Worm (Caenorhabditis elegans): ENCODE data around the gene ncx-8.

DNA sequence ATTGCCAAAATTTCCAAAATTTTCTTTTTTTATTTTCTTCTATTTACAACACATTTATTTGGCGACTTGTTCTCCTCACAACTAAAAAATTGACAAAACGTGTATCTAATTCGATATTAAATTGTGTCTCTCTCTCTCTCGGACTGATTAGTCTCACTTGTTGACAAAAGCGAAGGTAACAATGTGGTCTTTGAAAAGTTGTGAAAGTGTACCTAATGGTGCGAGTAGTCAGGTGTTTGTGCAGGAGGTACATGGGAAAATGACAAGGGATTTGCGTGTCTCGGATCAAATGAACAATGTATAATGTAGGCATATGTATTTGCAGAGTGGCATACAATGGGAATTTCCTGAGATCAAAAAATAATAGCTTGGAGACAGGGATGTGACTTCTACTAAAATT, 17.5 kb downstream of the ncx-8 start:
- TF ChIP-seq pha-4 (tag; optimal IDR thresholded peaks at IDR 0.05) (no peak), nhr-76 (tag; optimal IDR thresholded peaks at IDR 0.05) (no peak), snpc-4 (tag; optimal IDR thresholded peaks at IDR 0.05) (no peak), elt-3 (tag; optimal IDR thresholded peaks at IDR 0.05) (no peak), nhr-28 (tag; optimal IDR thresholded peaks at IDR 0.05) (no peak)

All from whole organism, mixed stage, embryonic.